Worm (Caenorhabditis elegans) whole organism, young adult: ENCODE data around the gene nuo-1.
A peak's percentile ranks its signal among the peaks of the same experiment; 100 is the strongest.

Experiments used
- B0035.1 ChIP-seq: sonication (generic microtip); optimal IDR thresholded peaks from 2 replicates; lab custom pipeline; 2016; ENCODE audit warnings: missing genetic modification characterization, mild to moderate bottlenecking, missing compliant biosample characterization, missing genotype, missing genetic modification reagents
- F49E8.2 ChIP-seq: sonication (generic microtip); optimal IDR thresholded peaks from 3 replicates; lab custom pipeline; 2017; ENCODE audit warnings: missing genetic modification characterization, mild to moderate bottlenecking, missing compliant biosample characterization, antibody characterized with exemption, moderate library complexity; ENCODE audit not compliant: insufficient read depth
- F57A8.1 ChIP-seq: fragments of 200-800 bp; sonication (Bioruptor generic); optimal IDR thresholded peaks from 2 replicates; lab custom pipeline; 2018; ENCODE audit warnings: mild to moderate bottlenecking, missing genetic modification characterization, moderate library complexity, missing compliant biosample characterization
- T07F8.4 ChIP-seq: sonication (generic microtip); optimal IDR thresholded peaks from 2 replicates; lab custom pipeline; 2016; ENCODE audit warnings: mild to moderate bottlenecking, missing genetic modification characterization, moderate library complexity, missing compliant biosample characterization
- Y53F4B.3 ChIP-seq: fragments of 200-800 bp; sonication (Bioruptor generic); IDR thresholded peaks from 2 replicates; pipeline ENCODE4 v1.3.6; 2022; ENCODE audit warnings: missing genetic modification reagents, missing genetic modification characterization, missing compliant biosample characterization
- ZK185.1 ChIP-seq: sonication (generic microtip); optimal IDR thresholded peaks from 2 replicates; lab custom pipeline; 2016; ENCODE audit warnings: mild to moderate bottlenecking, missing genetic modification characterization, missing compliant biosample characterization; ENCODE audit not compliant: poor library complexity, severe bottlenecking
- akir-1 ChIP-seq: fragments of 200-800 bp; sonication (Bioruptor generic); optimal IDR thresholded peaks from 2 replicates; lab custom pipeline; 2018; ENCODE audit warnings: mild to moderate bottlenecking, missing genetic modification characterization, moderate library complexity, missing compliant biosample characterization
- attf-3 ChIP-seq: fragments of 200-800 bp; sonication (Bioruptor generic); conservative IDR thresholded peaks from 2 replicates; pipeline ENCODE4 v1.3.6; 2022; ENCODE audit warnings: missing genetic modification reagents, missing genetic modification characterization, missing compliant biosample characterization
- attf-5 ChIP-seq: fragments of 200-800 bp; sonication (Bioruptor generic); optimal IDR thresholded peaks from 2 replicates; lab custom pipeline; 2018; ENCODE audit warnings: mild to moderate bottlenecking, missing genetic modification characterization, missing compliant biosample characterization
- cebp-1 ChIP-seq, 2 experiments: fragments of 200-800 bp in 1 of 2; sonication (Bioruptor generic) in 1 of 2; sonication (generic microtip) in 1 of 2; IDR thresholded peaks in 1 of 2; optimal IDR thresholded peaks in 1 of 2; 2 replicates each; pipeline versions ENCODE4 v1.3.6 to Lab custom; 2017 to 2022; ENCODE audit warnings: missing compliant biosample characterization in 2 of 2, missing genetic modification characterization in 2 of 2, mild to moderate bottlenecking in 1 of 2, missing genetic modification reagents in 1 of 2, moderate library complexity in 1 of 2
- cebp-2 ChIP-seq: fragments of 200-800 bp; sonication (Bioruptor generic); IDR thresholded peaks from 2 replicates; pipeline ENCODE4 v1.3.6; 2022; ENCODE audit warnings: missing genetic modification characterization, missing compliant biosample characterization
- ceh-40 ChIP-seq: fragments of 200-800 bp; sonication (Bioruptor generic); IDR thresholded peaks from 2 replicates; pipeline ENCODE4 v1.3.6; 2022; ENCODE audit warnings: missing genetic modification characterization, missing compliant biosample characterization
- ceh-79 ChIP-seq: sonication (generic microtip); optimal IDR thresholded peaks from 2 replicates; lab custom pipeline; 2017; ENCODE audit warnings: mild to moderate bottlenecking, missing genetic modification characterization, missing compliant biosample characterization
- chd-7 ChIP-seq: sonication (generic microtip); optimal IDR thresholded peaks from 2 replicates; lab custom pipeline; 2016; ENCODE audit warnings: mild to moderate bottlenecking, missing genetic modification characterization, moderate library complexity, missing compliant biosample characterization
- die-1 ChIP-seq: sonication (generic microtip); optimal IDR thresholded peaks from 2 replicates; lab custom pipeline; 2016; ENCODE audit warnings: missing genotype, mild to moderate bottlenecking, missing genetic modification characterization, missing compliant biosample characterization
- efl-1 ChIP-seq: fragments of 150-350 bp; optimal IDR thresholded peaks from 2 replicates; lab custom pipeline; 2014; ENCODE audit warnings: missing biosample characterization, missing genetic modification reagents, missing genetic modification characterization
- ekl-4 ChIP-seq: fragments of 200-800 bp; sonication (Bioruptor generic); IDR thresholded peaks from 2 replicates; pipeline ENCODE4 v1.3.6; 2022; ENCODE audit warnings: missing genetic modification reagents, missing genetic modification characterization, missing compliant biosample characterization
- fkh-3 ChIP-seq: sonication (generic microtip); optimal IDR thresholded peaks from 2 replicates; lab custom pipeline; 2016; ENCODE audit warnings: mild to moderate bottlenecking, missing genetic modification characterization, missing compliant biosample characterization
- gei-17 ChIP-seq: fragments of 200-800 bp; sonication (Bioruptor generic); optimal IDR thresholded peaks from 2 replicates; lab custom pipeline; 2018; ENCODE audit warnings: mild to moderate bottlenecking, missing genetic modification characterization, missing compliant biosample characterization
- hlh-26 ChIP-seq: fragments of 200-800 bp; sonication (Bioruptor generic); conservative IDR thresholded peaks from 2 replicates; pipeline ENCODE4 v1.3.6; 2022; ENCODE audit warnings: missing genetic modification reagents, missing genetic modification characterization, missing compliant biosample characterization
- hmg-1.2 ChIP-seq: fragments of 200-800 bp; sonication (Bioruptor generic); IDR thresholded peaks from 2 replicates; pipeline ENCODE4 v1.3.6; 2022; ENCODE audit warnings: missing genetic modification reagents, missing genetic modification characterization, missing compliant biosample characterization
- hsf-1 ChIP-seq: fragments of 200-800 bp; sonication (Bioruptor generic); IDR thresholded peaks from 2 replicates; pipeline ENCODE4 v1.3.6; 2022; ENCODE audit warnings: missing genetic modification reagents, missing genetic modification characterization, missing compliant biosample characterization
- let-607 ChIP-seq, 2 experiments: fragments of 200-800 bp in 1 of 2; sonication (Bioruptor generic) in 1 of 2; sonication (generic microtip) in 1 of 2; optimal IDR thresholded peaks; 2 replicates each; lab custom pipeline; 2016 to 2018; ENCODE audit warnings: mild to moderate bottlenecking in 2 of 2, missing compliant biosample characterization in 2 of 2, missing genetic modification characterization in 2 of 2, moderate library complexity in 2 of 2, missing genotype in 1 of 2
- lin-26 ChIP-seq: fragments of 200-800 bp; sonication (Bioruptor generic); IDR thresholded peaks from 2 replicates; pipeline ENCODE4 v1.3.6; 2022; ENCODE audit warnings: missing genetic modification reagents, missing genetic modification characterization, missing compliant biosample characterization
- lin-40 ChIP-seq: sonication (generic microtip); optimal IDR thresholded peaks from 2 replicates; lab custom pipeline; 2016; ENCODE audit warnings: missing genetic modification characterization, mild to moderate bottlenecking, missing compliant biosample characterization, missing genotype, missing genetic modification reagents
- lin-54 ChIP-seq: fragments of 200-800 bp; sonication (Bioruptor generic); optimal IDR thresholded peaks from 2 replicates; lab custom pipeline; 2018; ENCODE audit warnings: mild to moderate bottlenecking, missing genetic modification characterization, missing compliant biosample characterization
- lsl-1 ChIP-seq: fragments of 200-800 bp; sonication (Bioruptor generic); optimal IDR thresholded peaks from 2 replicates; lab custom pipeline; 2018; ENCODE audit warnings: mild to moderate bottlenecking, missing genetic modification characterization, moderate library complexity, missing compliant biosample characterization
- madf-3 ChIP-seq: fragments of 200-800 bp; sonication (Bioruptor generic); IDR thresholded peaks from 2 replicates; pipeline ENCODE4 v1.3.6; 2022; ENCODE audit warnings: missing genetic modification reagents, missing genetic modification characterization, missing compliant biosample characterization
- mcd-1 ChIP-seq: fragments of 200-800 bp; sonication (Bioruptor generic); IDR thresholded peaks from 2 replicates; pipeline ENCODE4 v1.3.6; 2022; ENCODE audit warnings: missing genetic modification reagents, missing genetic modification characterization, missing compliant biosample characterization
- nfya-2 ChIP-seq: fragments of 200-800 bp; sonication (Bioruptor generic); IDR thresholded peaks from 2 replicates; pipeline ENCODE4 v1.3.6; 2022; ENCODE audit warnings: missing genetic modification reagents, missing genetic modification characterization, missing compliant biosample characterization
- nfyb-1 ChIP-seq: fragments of 200-800 bp; sonication (Bioruptor generic); IDR thresholded peaks from 2 replicates; pipeline ENCODE4 v1.3.6; 2022; ENCODE audit warnings: missing genetic modification reagents, missing genetic modification characterization, missing compliant biosample characterization
- nhr-80 ChIP-seq: sonication (generic microtip); optimal IDR thresholded peaks from 2 replicates; lab custom pipeline; 2016; ENCODE audit warnings: missing genetic modification characterization, missing compliant biosample characterization
- nhr-90 ChIP-seq: sonication (generic microtip); optimal IDR thresholded peaks from 2 replicates; lab custom pipeline; 2016; ENCODE audit warnings: missing genotype, mild to moderate bottlenecking, missing genetic modification characterization, missing compliant biosample characterization
- pbrm-1 ChIP-seq: fragments of 200-800 bp; sonication (Bioruptor generic); IDR thresholded peaks from 2 replicates; pipeline ENCODE4 v1.3.6; 2022; ENCODE audit warnings: missing genetic modification reagents, missing genetic modification characterization, missing compliant biosample characterization
- repo-1 ChIP-seq: sonication (generic microtip); optimal IDR thresholded peaks from 2 replicates; lab custom pipeline; 2017; ENCODE audit warnings: mild to moderate bottlenecking, missing genetic modification characterization, missing compliant biosample characterization
- sdz-38 ChIP-seq: sonication (generic microtip); optimal IDR thresholded peaks from 2 replicates; lab custom pipeline; 2016; ENCODE audit warnings: missing genotype, missing genetic modification characterization, missing compliant biosample characterization
- sea-2 ChIP-seq: fragments of 200-800 bp; sonication (Bioruptor generic); IDR thresholded peaks from 2 replicates; pipeline ENCODE4 v1.3.6; 2022; ENCODE audit warnings: missing genetic modification characterization, missing compliant biosample characterization
- snpc-1.3 ChIP-seq: sonication (generic microtip); optimal IDR thresholded peaks from 2 replicates; lab custom pipeline; 2017; ENCODE audit warnings: missing genetic modification characterization, mild to moderate bottlenecking, missing compliant biosample characterization, antibody characterized with exemption, moderate library complexity, missing genotype, missing genetic modification reagents; ENCODE audit not compliant: insufficient read depth
- snpc-4 ChIP-seq, 5 experiments: fragments of 150-350 bp in 1 of 5; sonication (generic microtip) in 4 of 5; optimal IDR thresholded peaks; 2 replicates each; lab custom pipeline; 2014 to 2018; ENCODE audit warnings: missing genetic modification characterization in 5 of 5, missing biosample characterization in 3 of 5, antibody characterized with exemption in 2 of 5, mild to moderate bottlenecking in 2 of 5, missing compliant biosample characterization in 2 of 5, missing genotype in 2 of 5, moderate library complexity in 2 of 5, missing genetic modification reagents in 1 of 5
- sptf-2 ChIP-seq: fragments of 200-800 bp; sonication (Bioruptor generic); optimal IDR thresholded peaks from 2 replicates; lab custom pipeline; 2018; ENCODE audit warnings: mild to moderate bottlenecking, missing genetic modification characterization, missing compliant biosample characterization
- unc-130 ChIP-seq: sonication (generic microtip); optimal IDR thresholded peaks from 2 replicates; lab custom pipeline; 2016; ENCODE audit warnings: missing genetic modification reagents, missing genetic modification characterization, missing compliant biosample characterization
- unc-62 ChIP-seq: fragments of 150-350 bp; optimal IDR thresholded peaks from 2 replicates; lab custom pipeline; 2014; ENCODE audit warnings: missing biosample characterization, missing genetic modification reagents, missing genetic modification characterization
- zfh-2 ChIP-seq: fragments of 200-800 bp; sonication (Bioruptor generic); conservative IDR thresholded peaks from 2 replicates; pipeline ENCODE4 v1.3.6; 2022; ENCODE audit warnings: missing genetic modification reagents, missing genetic modification characterization, missing compliant biosample characterization
- zim-3 ChIP-seq: sonication (generic microtip); optimal IDR thresholded peaks from 2 replicates; lab custom pipeline; 2017; ENCODE audit warnings: mild to moderate bottlenecking, missing genetic modification characterization, moderate library complexity, missing compliant biosample characterization
- ztf-26 ChIP-seq: sonication (generic microtip); optimal IDR thresholded peaks from 2 replicates; lab custom pipeline; 2017; ENCODE audit warnings: missing genetic modification characterization, missing compliant biosample characterization
- ztf-6 ChIP-seq: fragments of 200-800 bp; sonication (Bioruptor generic); IDR thresholded peaks from 2 replicates; pipeline ENCODE4 v1.3.6; 2022; ENCODE audit warnings: missing genetic modification reagents, missing genetic modification characterization, missing compliant biosample characterization

Gene nuo-1

DNA sequence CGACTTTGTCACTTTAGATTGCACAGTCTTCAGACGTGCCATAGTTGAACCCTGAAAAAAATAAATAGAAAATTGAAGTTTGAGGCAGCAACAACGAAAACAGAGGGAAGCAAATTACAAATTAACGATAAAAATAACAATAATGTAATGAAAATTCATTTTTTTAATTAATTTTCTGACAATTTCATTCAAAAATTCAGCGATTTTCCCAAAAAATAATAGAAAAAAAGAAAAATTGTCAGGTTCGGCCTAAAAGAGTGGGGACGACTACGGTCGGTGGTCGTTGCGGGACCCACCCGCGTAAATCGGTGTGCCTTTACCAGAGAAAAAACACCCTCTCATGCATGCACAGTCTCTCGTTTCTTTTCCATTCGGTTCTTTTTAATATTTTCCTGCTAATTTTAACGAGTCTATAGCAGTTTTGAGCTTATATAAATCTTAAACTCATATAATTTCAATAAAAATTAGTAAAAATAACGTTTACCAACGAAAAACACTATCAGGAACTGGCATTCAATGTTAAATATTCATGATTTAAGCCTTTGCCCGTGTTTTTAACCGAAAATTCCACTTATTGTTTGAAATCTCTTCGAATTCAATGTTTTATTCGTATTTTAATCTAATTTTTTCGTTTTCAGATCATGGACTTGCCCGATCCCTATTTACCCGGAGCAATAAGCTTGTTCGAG, 28.8 kb downstream of the nuo-1 start, which contains the start of the genes rps-9 and lsm-1:
Gene rps-9, minus strand, starts transcription at position 51 of the 689 bp plus-strand sequence.
Gene lsm-1, plus strand, starts transcription at position 639 of the 689 bp plus-strand sequence.
- TF ChIP-seq T07F8.4 (tag; lab: Kevin White, UChicago), result no peak
- TF ChIP-seq F57A8.1 (GFP tag; lab: Kevin White, UChicago), result no peak
- TF ChIP-seq chd-7 (tag; lab: Kevin White, UChicago), result no peak
- TF ChIP-seq hlh-26 (GFP tag; lab: Robert Waterston, UW), result no peak
- TF ChIP-seq nfya-2 (GFP tag; lab: Robert Waterston, UW), result no peak
- TF ChIP-seq hsf-1, result no peak
- no peak for TF ChIP-seq unc-130 (GFP tag; lab: Kevin White, UChicago)
- no peak for TF ChIP-seq ceh-79 (tag; lab: Kevin White, UChicago)
- TF ChIP-seq nhr-80 (tag; lab: Kevin White, UChicago), result no peak
- TF ChIP-seq gei-17 (GFP tag; lab: Kevin White, UChicago), result no peak
- no peak for TF ChIP-seq zfh-2 (GFP tag; lab: Robert Waterston, UW)
- TF ChIP-seq Y53F4B.3 (GFP tag; lab: Robert Waterston, UW), result no peak
- no peak for TF ChIP-seq ztf-6 (GFP tag; lab: Robert Waterston, UW)
- TF ChIP-seq sdz-38, result no peak
- no peak for TF ChIP-seq fkh-3
- no peak for TF ChIP-seq lin-26 (GFP tag; lab: Robert Waterston, UW)
- no peak for TF ChIP-seq sea-2 (GFP tag; lab: Robert Waterston, UW)
- peak; percentile 42 for TF ChIP-seq attf-5 (GFP tag; lab: Kevin White, UChicago)
- peak; percentile 6; the same call in 1 of the 2 replicates for TF ChIP-seq pbrm-1
- TF ChIP-seq snpc-1.3 (tag; lab: Kevin White, UChicago), result peak; percentile 10
- no peak for TF ChIP-seq cebp-1 (GFP tag; IDR thresholded peaks at IDR 0.05; lab: Robert Waterston, UW)
- TF ChIP-seq cebp-1 (tag; optimal IDR thresholded peaks at IDR 0.05; lab: Kevin White, UChicago), result peak; percentile 11
- no peak for TF ChIP-seq akir-1
- TF ChIP-seq efl-1 (GFP tag; lab: Kevin White, UChicago), result peak; percentile 46
- TF ChIP-seq ztf-26 (tag; lab: Kevin White, UChicago), result no peak
- TF ChIP-seq attf-3 (GFP tag; lab: Robert Waterston, UW), result no peak
- TF ChIP-seq madf-3 (GFP tag; lab: Robert Waterston, UW), result 0 out of 2 replicates have a peak, but pooled peaks have one; percentile 28
- peak; percentile 97 for TF ChIP-seq hmg-1.2 (GFP tag; lab: Robert Waterston, UW)
- TF ChIP-seq repo-1, result no peak
- peak; percentile 40 for TF ChIP-seq lin-54
- no peak for TF ChIP-seq zim-3 (tag; lab: Kevin White, UChicago)
- no peak for TF ChIP-seq let-607 (tag; optimal IDR thresholded peaks at IDR 0.05; lab: Kevin White, UChicago)
- TF ChIP-seq ceh-40 (GFP tag; lab: Robert Waterston, UW), result no peak
- TF ChIP-seq F49E8.2, result peak; percentile 33
- peak; percentile 41 for TF ChIP-seq ZK185.1 (tag; lab: Kevin White, UChicago)
- no peak for TF ChIP-seq sptf-2 (GFP tag; lab: Kevin White, UChicago)
- TF ChIP-seq mcd-1, result peak; percentile 69
- no peak for TF ChIP-seq snpc-4 (GFP tag; optimal IDR thresholded peaks at IDR 0.05; lab: Kevin White, UChicago)
- peak in 2 of 4 experiments; percentile 39 to 46 for TF ChIP-seq snpc-4 (tag; optimal IDR thresholded peaks at IDR 0.05; lab: Kevin White, UChicago)
- TF ChIP-seq die-1 (tag; lab: Kevin White, UChicago), result no peak
- no peak for TF ChIP-seq B0035.1 (tag; lab: Kevin White, UChicago)
- TF ChIP-seq lsl-1, result peak; percentile 85
- no peak for TF ChIP-seq nfyb-1 (GFP tag; lab: Robert Waterston, UW)
- no peak for TF ChIP-seq cebp-2 (GFP tag; lab: Robert Waterston, UW)
- TF ChIP-seq lin-40 (tag; lab: Kevin White, UChicago), result no peak
- TF ChIP-seq nhr-90 (tag; lab: Kevin White, UChicago), result no peak
- no peak for TF ChIP-seq unc-62 (GFP tag; lab: Kevin White, UChicago)
- no peak for TF ChIP-seq ekl-4 (GFP tag; lab: Robert Waterston, UW)
